Worm (Caenorhabditis elegans) whole organism, L1 larva: Measurements from ENCODE around the gene lido-4.

Source experiments
- C34B4.2 ChIP-seq: sonication (generic microtip); optimal IDR thresholded peaks from 2 replicates; lab custom pipeline; 2017; ENCODE audit warnings: mild to moderate bottlenecking, missing genetic modification characterization, missing compliant biosample characterization
- alr-1 ChIP-seq: fragments of 200-800 bp; sonication (Bioruptor generic); optimal IDR thresholded peaks from 2 replicates; lab custom pipeline; 2018; ENCODE audit warnings: borderline replicate concordance, mild to moderate bottlenecking, missing genetic modification characterization, missing compliant biosample characterization
- blmp-1 ChIP-seq: fragments of 150-350 bp; optimal IDR thresholded peaks from 2 replicates; lab custom pipeline; 2014; ENCODE audit warnings: missing biosample characterization, missing genetic modification characterization
- ceh-88 ChIP-seq: fragments of 200-800 bp; sonication (Bioruptor generic); IDR thresholded peaks from 2 replicates; pipeline ENCODE4 v1.3.6; 2022; ENCODE audit warnings: missing genetic modification characterization, missing compliant biosample characterization
- efl-1 ChIP-seq, 4 experiments: fragments of 150-350 bp; optimal IDR thresholded peaks in 3 of 4; peaks in 1 of 4; 1 replicate in 1 of 4; 2 replicates in 3 of 4; lab custom pipeline; 2014; ENCODE audit warnings: missing biosample characterization in 2 of 4, missing genetic modification characterization in 2 of 4, missing genetic modification reagents in 2 of 4
- efl-3 ChIP-seq: fragments of 200-800 bp; sonication (Bioruptor generic); optimal IDR thresholded peaks from 2 replicates; lab custom pipeline; 2018; ENCODE audit warnings: mild to moderate bottlenecking, missing genetic modification characterization, missing compliant biosample characterization
- elt-2 ChIP-seq: sonication (generic microtip); optimal IDR thresholded peaks from 2 replicates; lab custom pipeline; 2016; ENCODE audit warnings: missing genetic modification characterization, mild to moderate bottlenecking, inconsistent platforms, missing compliant biosample characterization, missing genetic modification reagents
- elt-3 ChIP-seq, 6 experiments: fragments of 150-350 bp in 1 of 6; sonication (generic microtip); optimal IDR thresholded peaks; 2 replicates each; lab custom pipeline; 2017 to 2018; ENCODE audit warnings: missing biosample characterization in 6 of 6, missing genetic modification characterization in 6 of 6, inconsistent platforms in 1 of 6
- fos-1 ChIP-seq: fragments of 150-350 bp; optimal IDR thresholded peaks from 2 replicates; lab custom pipeline; 2014; ENCODE audit warnings: missing biosample characterization, missing genetic modification characterization
- grh-1 ChIP-seq: fragments of 200-800 bp; sonication (Bioruptor generic); IDR thresholded peaks from 2 replicates; pipeline ENCODE4 v1.3.6; 2022; ENCODE audit warnings: missing genetic modification reagents, missing genetic modification characterization, missing compliant biosample characterization
- lin-14 ChIP-seq: fragments of 200-800 bp; sonication (Bioruptor generic); optimal IDR thresholded peaks from 2 replicates; lab custom pipeline; 2018; ENCODE audit warnings: mild to moderate bottlenecking, missing genetic modification characterization, moderate library complexity, missing compliant biosample characterization
- lin-15B ChIP-seq: fragments of 150-350 bp; sonication (generic microtip); optimal IDR thresholded peaks from 3 replicates; lab custom pipeline; 2014; ENCODE audit warnings: missing biosample characterization, missing genetic modification characterization
- lin-35 ChIP-seq, 2 experiments: fragments of 150-350 bp; optimal IDR thresholded peaks; 2 replicates each; lab custom pipeline; 2014; ENCODE audit warnings: missing biosample characterization in 2 of 2, missing genetic modification characterization in 2 of 2, missing genetic modification reagents in 2 of 2
- lin-39 ChIP-seq: fragments of 150-350 bp; optimal IDR thresholded peaks from 2 replicates; lab custom pipeline; 2014; ENCODE audit warnings: missing biosample characterization, missing genetic modification reagents, missing genetic modification characterization
- mdl-1 ChIP-seq, 2 experiments: fragments of 150-350 bp; optimal IDR thresholded peaks; 2 replicates each; lab custom pipeline; 2014 to 2017; ENCODE audit warnings: missing biosample characterization in 2 of 2, missing genetic modification characterization in 2 of 2, inconsistent platforms in 1 of 2
- nhr-11 ChIP-seq: fragments of 150-350 bp; optimal IDR thresholded peaks from 2 replicates; lab custom pipeline; 2014; ENCODE audit warnings: missing biosample characterization, missing genetic modification characterization
- nhr-19 ChIP-seq: fragments of 200-800 bp; sonication (Bioruptor generic); conservative IDR thresholded peaks from 2 replicates; pipeline ENCODE4 v1.3.6; 2022; ENCODE audit warnings: missing genetic modification characterization, missing compliant biosample characterization
- nhr-20 ChIP-seq: sonication (generic microtip); optimal IDR thresholded peaks from 2 replicates; lab custom pipeline; 2016; ENCODE audit warnings: mild to moderate bottlenecking, missing genetic modification characterization, missing compliant biosample characterization
- nhr-71 ChIP-seq: sonication (generic microtip); optimal IDR thresholded peaks from 2 replicates; lab custom pipeline; 2016; ENCODE audit warnings: mild to moderate bottlenecking, missing genetic modification characterization, moderate library complexity, missing compliant biosample characterization
- nhr-77 ChIP-seq: fragments of 150-350 bp; optimal IDR thresholded peaks from 2 replicates; lab custom pipeline; 2014; ENCODE audit warnings: missing biosample characterization, missing genetic modification characterization
- nhr-84 ChIP-seq: sonication (generic microtip); optimal IDR thresholded peaks from 2 replicates; lab custom pipeline; 2017; ENCODE audit warnings: missing biosample characterization, missing genetic modification characterization
- nhr-85 ChIP-seq: sonication (generic microtip); peaks from one replicate; lab custom pipeline; 2016; ENCODE audit warnings: missing genetic modification characterization, inconsistent platforms, missing compliant biosample characterization
- nhr-90 ChIP-seq: sonication (generic microtip); optimal IDR thresholded peaks from 2 replicates; lab custom pipeline; 2016; ENCODE audit warnings: mild to moderate bottlenecking, missing genetic modification characterization, missing compliant biosample characterization; ENCODE audit not compliant: poor library complexity
- pag-3 ChIP-seq: sonication (generic microtip); optimal IDR thresholded peaks from 2 replicates; lab custom pipeline; 2017; ENCODE audit warnings: missing genetic modification characterization, mild to moderate bottlenecking, missing compliant biosample characterization, antibody characterized with exemption, borderline replicate concordance; ENCODE audit not compliant: insufficient read depth
- pqm-1 ChIP-seq: sonication (generic microtip); optimal IDR thresholded peaks from 3 replicates; lab custom pipeline; 2017; ENCODE audit warnings: missing biosample characterization, missing genetic modification characterization
- skn-1 ChIP-seq: fragments of 150-350 bp; optimal IDR thresholded peaks from 2 replicates; lab custom pipeline; 2014; ENCODE audit warnings: missing biosample characterization, missing genetic modification characterization
- snu-23 ChIP-seq: sonication (generic microtip); optimal IDR thresholded peaks from 2 replicates; lab custom pipeline; 2016; ENCODE audit warnings: missing genetic modification characterization, missing compliant biosample characterization
- sup-37 ChIP-seq: fragments of 200-800 bp; sonication (Bioruptor generic); optimal IDR thresholded peaks from 2 replicates; lab custom pipeline; 2018; ENCODE audit warnings: mild to moderate bottlenecking, missing genetic modification characterization, missing compliant biosample characterization
- swsn-7 ChIP-seq: sonication (generic microtip); optimal IDR thresholded peaks from 2 replicates; lab custom pipeline; 2016; ENCODE audit warnings: missing genetic modification characterization, missing compliant biosample characterization
- tbx-2 ChIP-seq: sonication (generic microtip); optimal IDR thresholded peaks from 2 replicates; lab custom pipeline; 2016; ENCODE audit warnings: missing genetic modification characterization, missing compliant biosample characterization
- tlp-1 ChIP-seq: fragments of 150-350 bp; optimal IDR thresholded peaks from 2 replicates; lab custom pipeline; 2014; ENCODE audit warnings: missing biosample characterization, missing genetic modification characterization
- unc-62 ChIP-seq: fragments of 150-350 bp; optimal IDR thresholded peaks from 2 replicates; lab custom pipeline; 2014; ENCODE audit warnings: missing biosample characterization, missing genetic modification reagents, missing genetic modification characterization
- unc-98 ChIP-seq: fragments of 200-800 bp; sonication (Bioruptor generic); IDR thresholded peaks from 2 replicates; pipeline ENCODE4 v1.3.6; 2022; ENCODE audit warnings: missing genetic modification characterization, missing compliant biosample characterization
- xbp-1 ChIP-seq: sonication (generic microtip); optimal IDR thresholded peaks from 2 replicates; lab custom pipeline; 2016; ENCODE audit warnings: missing genetic modification characterization, missing compliant biosample characterization
- zip-4 ChIP-seq: fragments of 200-800 bp; sonication (Bioruptor generic); optimal IDR thresholded peaks from 2 replicates; lab custom pipeline; 2018; ENCODE audit warnings: mild to moderate bottlenecking, missing genetic modification characterization, moderate library complexity, missing compliant biosample characterization
- ztf-11 ChIP-seq, 2 experiments: sonication (generic microtip); optimal IDR thresholded peaks; 2 replicates each; lab custom pipeline; 2016 to 2017; ENCODE audit warnings: missing genetic modification characterization in 2 of 2, missing biosample characterization in 1 of 2, missing compliant biosample characterization in 1 of 2

lido-4 gene

DNA sequence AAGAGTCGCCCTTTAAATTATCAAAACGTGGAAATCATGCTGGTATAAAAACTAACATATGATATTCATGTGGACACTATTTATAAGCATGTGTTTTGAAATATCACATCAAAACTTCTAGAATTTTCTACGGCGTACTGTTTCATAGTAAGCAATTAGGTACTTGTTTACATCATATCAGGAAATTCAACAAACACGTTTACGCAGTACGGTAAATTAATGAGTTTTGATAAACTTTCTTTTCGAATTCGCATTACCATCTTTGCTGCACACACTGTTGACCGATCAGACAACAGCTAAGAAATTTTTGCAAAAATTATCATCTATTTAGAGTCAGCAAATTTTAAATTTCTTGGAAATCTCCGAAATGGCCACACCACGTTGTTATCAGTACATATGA lies 32.9 kb upstream of the lido-4 start:
- TF ChIP-seq pag-3 = no peak
- no peak for TF ChIP-seq tbx-2 (tag; lab: Kevin White, UChicago)
- TF ChIP-seq unc-98 (GFP tag; lab: Robert Waterston, UW) = no peak
- no peak for TF ChIP-seq alr-1 (tag; lab: Kevin White, UChicago)
- TF ChIP-seq fos-1 (tag; lab: Kevin White, UChicago) = no peak
- TF ChIP-seq nhr-71 = peak; percentile 20
- no peak for TF ChIP-seq nhr-77 (tag; lab: Kevin White, UChicago)
- TF ChIP-seq lin-39 (tag; lab: Kevin White, UChicago) = no peak
- TF ChIP-seq zip-4 (GFP tag; lab: Kevin White, UChicago) = no peak
- TF ChIP-seq elt-2 (tag; lab: Kevin White, UChicago) = peak; percentile 74
- peak; percentile 34 for TF ChIP-seq pqm-1 (tag; lab: Kevin White, UChicago)
- TF ChIP-seq xbp-1 = no peak
- TF ChIP-seq tlp-1 (tag; lab: Kevin White, UChicago) = peak; percentile 20
- TF ChIP-seq nhr-90 (tag; lab: Kevin White, UChicago) = peak; percentile 3

ce11 chrX:17139204-17139780 lies 31.7 kb upstream of the lido-4 start:
- TF ChIP-seq lin-35 (GFP tag; optimal IDR thresholded peaks at IDR 0.05; lab: Kevin White, UChicago) (peak in 1 of 2 experiments; percentile 49), efl-1 (optimal IDR thresholded peaks at IDR 0.05; lab: Kevin White, UChicago) (no peak), efl-1 (GFP tag; optimal IDR thresholded peaks at IDR 0.05 in 1 of 2; lab: Kevin White, UChicago) (peak in 1 of 2 experiments; percentile 16), nhr-20 (tag; lab: Kevin White, UChicago) (peak; percentile 61), nhr-71 (peak; percentile 21), xbp-1 (no peak), grh-1 (no peak), elt-2 (tag; lab: Kevin White, UChicago) (peak; percentile 86), nhr-90 (tag; lab: Kevin White, UChicago) (peak; percentile 29)

DNA sequence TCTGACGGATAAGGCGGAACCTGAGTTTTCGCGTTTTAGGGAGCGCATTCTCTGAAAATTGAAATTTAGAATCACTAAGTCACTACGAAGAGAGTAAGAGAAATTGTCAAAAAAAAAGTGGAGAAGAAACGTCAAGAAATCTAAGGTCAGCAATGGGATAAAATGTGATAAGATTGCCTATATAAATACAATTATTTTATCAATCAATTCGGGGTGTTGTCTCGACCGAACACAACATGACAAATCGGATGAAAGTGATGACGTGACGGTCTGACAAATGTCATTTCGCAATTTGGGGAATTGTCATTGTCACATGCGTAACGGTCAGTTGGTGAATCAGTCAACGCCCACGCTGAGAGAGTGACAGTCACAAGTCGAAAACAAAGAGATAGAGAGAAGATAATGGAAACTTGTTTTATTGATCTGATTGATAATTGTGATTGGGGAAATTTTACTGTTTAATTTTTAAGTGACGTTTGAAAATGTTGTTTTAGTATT lies 30.5 kb upstream of the lido-4 start, which contains the start of gene cnp-3:
cnp-3 (minus strand) TSS at position 51 of the 498 bp plus-strand sequence.
- no peak for TF ChIP-seq efl-3
- no peak for TF ChIP-seq ceh-88 (GFP tag; lab: Robert Waterston, UW)
- TF ChIP-seq efl-1 (optimal IDR thresholded peaks at IDR 0.05; lab: Kevin White, UChicago) = no peak
- peak in 1 of 2 experiments; percentile 79 for TF ChIP-seq efl-1 (GFP tag; optimal IDR thresholded peaks at IDR 0.05 in 1 of 2; lab: Kevin White, UChicago)
- peak; percentile 47 for TF ChIP-seq nhr-90 (tag; lab: Kevin White, UChicago)
- TF ChIP-seq nhr-84 (tag; lab: Kevin White, UChicago) = no peak
- peak; percentile 54 for TF ChIP-seq nhr-71
- peak; percentile 58 for TF ChIP-seq nhr-20 (tag; lab: Kevin White, UChicago)
- no peak for TF ChIP-seq sup-37
- TF ChIP-seq C34B4.2 (tag; lab: Kevin White, UChicago) = no peak
- no peak for TF ChIP-seq unc-62 (GFP tag; lab: Kevin White, UChicago)
- peak; percentile 38 for TF ChIP-seq snu-23 (GFP tag; lab: Kevin White, UChicago)
- TF ChIP-seq lin-35 (GFP tag; optimal IDR thresholded peaks at IDR 0.05; lab: Kevin White, UChicago) = peak in 1 of 2 experiments; percentile 49
- TF ChIP-seq tbx-2 (tag; lab: Kevin White, UChicago) = peak; percentile 31
- TF ChIP-seq ztf-11 (tag; optimal IDR thresholded peaks at IDR 0.05; lab: Kevin White, UChicago) = no peak
- no peak for TF ChIP-seq pag-3
- peak in 1 of 2 experiments; percentile 63 for TF ChIP-seq mdl-1 (tag; optimal IDR thresholded peaks at IDR 0.05; lab: Kevin White, UChicago)
- TF ChIP-seq lin-14 (GFP tag; lab: Kevin White, UChicago) = peak; percentile 78
- no peak for TF ChIP-seq swsn-7 (tag; lab: Kevin White, UChicago)
- no peak for TF ChIP-seq nhr-19
- TF ChIP-seq blmp-1 (tag; lab: Kevin White, UChicago) = peak; percentile 73
- peak; percentile 82 for TF ChIP-seq skn-1 (tag; lab: Kevin White, UChicago)
- TF ChIP-seq nhr-85 = peak; percentile 85
- TF ChIP-seq lin-15B (tag; lab: Kevin White, UChicago) = no peak
- TF ChIP-seq grh-1 = peak; percentile 56; the same call in 1 of the 2 replicates
- TF ChIP-seq elt-3 (tag; optimal IDR thresholded peaks at IDR 0.05; lab: Kevin White, UChicago) = peak in 2 of 6 experiments; percentile 79 to 96
- no peak for TF ChIP-seq nhr-11
